Worm (Caenorhabditis elegans) whole organism, L1 larva: Measurements from ENCODE around the gene glb-11.

Experiments
- C04F5.9 ChIP-seq: sonication (generic microtip); optimal IDR thresholded peaks from 2 replicates; lab custom pipeline; 2016; ENCODE audit warnings: missing genetic modification characterization, missing compliant biosample characterization
- C16A3.4 ChIP-seq: fragments of 150-350 bp; optimal IDR thresholded peaks from 2 replicates; lab custom pipeline; 2014; ENCODE audit warnings: missing biosample characterization, missing genetic modification characterization
- C34B4.2 ChIP-seq: sonication (generic microtip); optimal IDR thresholded peaks from 2 replicates; lab custom pipeline; 2017; ENCODE audit warnings: mild to moderate bottlenecking, missing genetic modification characterization, missing compliant biosample characterization
- Y116A8C.19 ChIP-seq: sonication (generic microtip); optimal IDR thresholded peaks from 2 replicates; lab custom pipeline; 2016; ENCODE audit warnings: missing compliant biosample characterization, missing genetic modification characterization, borderline replicate concordance
- aha-1 ChIP-seq: fragments of 150-350 bp; optimal IDR thresholded peaks from 2 replicates; lab custom pipeline; 2014; ENCODE audit warnings: missing biosample characterization, missing genetic modification characterization
- aly-2 ChIP-seq: fragments of 150-350 bp; optimal IDR thresholded peaks from 2 replicates; lab custom pipeline; 2014; ENCODE audit warnings: missing biosample characterization, missing genetic modification characterization
- ama-1 ChIP-seq: fragments of 150-350 bp; optimal IDR thresholded peaks from 2 replicates; lab custom pipeline; 2014
- ceh-8 ChIP-seq: fragments of 200-800 bp; sonication (Bioruptor generic); optimal IDR thresholded peaks from 2 replicates; lab custom pipeline; 2018; ENCODE audit warnings: mild to moderate bottlenecking, missing genetic modification characterization, moderate library complexity, missing compliant biosample characterization
- ceh-88 ChIP-seq: fragments of 200-800 bp; sonication (Bioruptor generic); IDR thresholded peaks from 2 replicates; pipeline ENCODE4 v1.3.6; 2022; ENCODE audit warnings: missing genetic modification characterization, missing compliant biosample characterization
- dsc-1 ChIP-seq: sonication (generic microtip); optimal IDR thresholded peaks from 2 replicates; lab custom pipeline; 2016; ENCODE audit warnings: mild to moderate bottlenecking, missing genetic modification characterization, missing compliant biosample characterization
- efl-1 ChIP-seq, 4 experiments: fragments of 150-350 bp; optimal IDR thresholded peaks in 3 of 4; peaks in 1 of 4; 1 replicate in 1 of 4; 2 replicates in 3 of 4; lab custom pipeline; 2014; ENCODE audit warnings: missing biosample characterization in 2 of 4, missing genetic modification characterization in 2 of 4, missing genetic modification reagents in 2 of 4
- egl-13 ChIP-seq: sonication (generic microtip); optimal IDR thresholded peaks from 2 replicates; lab custom pipeline; 2016; ENCODE audit warnings: missing genotype, missing genetic modification reagents, missing genetic modification characterization, missing compliant biosample characterization
- ets-5 ChIP-seq: fragments of 200-800 bp; sonication (Bioruptor generic); IDR thresholded peaks from 2 replicates; pipeline ENCODE4 v1.3.6; 2022; ENCODE audit warnings: missing genetic modification characterization, missing compliant biosample characterization
- fkh-10 ChIP-seq: sonication (generic microtip); optimal IDR thresholded peaks from 2 replicates; lab custom pipeline; 2017; ENCODE audit warnings: missing biosample characterization, missing genetic modification reagents, missing genetic modification characterization
- fkh-8 ChIP-seq: sonication (generic microtip); optimal IDR thresholded peaks from 2 replicates; lab custom pipeline; 2016; ENCODE audit warnings: mild to moderate bottlenecking, missing genetic modification characterization, missing compliant biosample characterization
- fos-1 ChIP-seq: fragments of 150-350 bp; optimal IDR thresholded peaks from 2 replicates; lab custom pipeline; 2014; ENCODE audit warnings: missing biosample characterization, missing genetic modification characterization
- grh-1 ChIP-seq: fragments of 200-800 bp; sonication (Bioruptor generic); IDR thresholded peaks from 2 replicates; pipeline ENCODE4 v1.3.6; 2022; ENCODE audit warnings: missing genetic modification reagents, missing genetic modification characterization, missing compliant biosample characterization
- hlh-17 ChIP-seq: fragments of 200-800 bp; sonication (Bioruptor generic); optimal IDR thresholded peaks from 2 replicates; lab custom pipeline; 2018; ENCODE audit warnings: missing genetic modification characterization, mild to moderate bottlenecking, missing compliant biosample characterization, moderate library complexity, borderline replicate concordance
- hlh-4 ChIP-seq: sonication (generic microtip); optimal IDR thresholded peaks from 2 replicates; lab custom pipeline; 2016; ENCODE audit warnings: mild to moderate bottlenecking, missing genetic modification characterization, missing compliant biosample characterization
- hpl-2 ChIP-seq: fragments of 150-350 bp; optimal IDR thresholded peaks from 2 replicates; lab custom pipeline; 2014; ENCODE audit warnings: missing biosample characterization, missing genetic modification reagents, missing genetic modification characterization
- irx-1 ChIP-seq: sonication (generic microtip); optimal IDR thresholded peaks from 2 replicates; lab custom pipeline; 2016; ENCODE audit warnings: missing genetic modification characterization, missing compliant biosample characterization
- jun-1 ChIP-seq: fragments of 150-350 bp; optimal IDR thresholded peaks from 2 replicates; lab custom pipeline; 2014; ENCODE audit warnings: missing biosample characterization, missing genetic modification reagents, missing genetic modification characterization
- lin-35 ChIP-seq, 2 experiments: fragments of 150-350 bp; optimal IDR thresholded peaks; 2 replicates each; lab custom pipeline; 2014; ENCODE audit warnings: missing biosample characterization in 2 of 2, missing genetic modification characterization in 2 of 2, missing genetic modification reagents in 2 of 2
- lin-39 ChIP-seq: fragments of 150-350 bp; optimal IDR thresholded peaks from 2 replicates; lab custom pipeline; 2014; ENCODE audit warnings: missing biosample characterization, missing genetic modification reagents, missing genetic modification characterization
- lir-3 ChIP-seq: sonication (generic microtip); optimal IDR thresholded peaks from 2 replicates; lab custom pipeline; 2016; ENCODE audit warnings: mild to moderate bottlenecking, missing genetic modification characterization, moderate library complexity, missing compliant biosample characterization; ENCODE audit not compliant: poor library complexity
- lsy-2 ChIP-seq, 2 experiments: fragments of 150-350 bp; optimal IDR thresholded peaks; 2 replicates each; lab custom pipeline; 2014; ENCODE audit warnings: missing biosample characterization in 2 of 2, missing genetic modification characterization in 2 of 2
- mab-9 ChIP-seq: fragments of 200-800 bp; sonication (Bioruptor generic); IDR thresholded peaks from 2 replicates; pipeline ENCODE4 v1.3.6; 2022; ENCODE audit warnings: missing genetic modification reagents, missing genetic modification characterization, missing compliant biosample characterization
- nhr-11 ChIP-seq: fragments of 150-350 bp; optimal IDR thresholded peaks from 2 replicates; lab custom pipeline; 2014; ENCODE audit warnings: missing biosample characterization, missing genetic modification characterization
- nhr-12 ChIP-seq: sonication (generic microtip); optimal IDR thresholded peaks from 2 replicates; lab custom pipeline; 2017; ENCODE audit warnings: missing biosample characterization, missing genetic modification characterization
- nhr-19 ChIP-seq: fragments of 200-800 bp; sonication (Bioruptor generic); conservative IDR thresholded peaks from 2 replicates; pipeline ENCODE4 v1.3.6; 2022; ENCODE audit warnings: missing genetic modification characterization, missing compliant biosample characterization
- nhr-237 ChIP-seq: fragments of 150-350 bp; optimal IDR thresholded peaks from 2 replicates; lab custom pipeline; 2014; ENCODE audit warnings: missing biosample characterization, missing genetic modification characterization
- nhr-28 ChIP-seq: fragments of 150-350 bp; optimal IDR thresholded peaks from 2 replicates; lab custom pipeline; 2014; ENCODE audit warnings: missing biosample characterization, missing genetic modification characterization
- nhr-47 ChIP-seq: sonication (generic microtip); optimal IDR thresholded peaks from 2 replicates; lab custom pipeline; 2016; ENCODE audit warnings: mild to moderate bottlenecking, missing genetic modification characterization, moderate library complexity, missing compliant biosample characterization
- nhr-71 ChIP-seq: sonication (generic microtip); optimal IDR thresholded peaks from 2 replicates; lab custom pipeline; 2016; ENCODE audit warnings: mild to moderate bottlenecking, missing genetic modification characterization, moderate library complexity, missing compliant biosample characterization
- nhr-77 ChIP-seq: fragments of 150-350 bp; optimal IDR thresholded peaks from 2 replicates; lab custom pipeline; 2014; ENCODE audit warnings: missing biosample characterization, missing genetic modification characterization
- nhr-85 ChIP-seq: sonication (generic microtip); peaks from one replicate; lab custom pipeline; 2016; ENCODE audit warnings: missing genetic modification characterization, inconsistent platforms, missing compliant biosample characterization
- nhr-90 ChIP-seq: sonication (generic microtip); optimal IDR thresholded peaks from 2 replicates; lab custom pipeline; 2016; ENCODE audit warnings: mild to moderate bottlenecking, missing genetic modification characterization, missing compliant biosample characterization; ENCODE audit not compliant: poor library complexity
- pax-3 ChIP-seq: fragments of 200-800 bp; sonication (Bioruptor generic); optimal IDR thresholded peaks from 2 replicates; lab custom pipeline; 2018; ENCODE audit warnings: mild to moderate bottlenecking, missing genetic modification characterization, moderate library complexity, missing compliant biosample characterization
- pqm-1 ChIP-seq: sonication (generic microtip); optimal IDR thresholded peaks from 3 replicates; lab custom pipeline; 2017; ENCODE audit warnings: missing biosample characterization, missing genetic modification characterization
- rnt-1 ChIP-seq: sonication (generic microtip); optimal IDR thresholded peaks from 2 replicates; lab custom pipeline; 2016; ENCODE audit warnings: mild to moderate bottlenecking, missing genetic modification characterization, moderate library complexity, missing compliant biosample characterization
- skn-1 ChIP-seq: fragments of 150-350 bp; optimal IDR thresholded peaks from 2 replicates; lab custom pipeline; 2014; ENCODE audit warnings: missing biosample characterization, missing genetic modification characterization
- sup-37 ChIP-seq: fragments of 200-800 bp; sonication (Bioruptor generic); optimal IDR thresholded peaks from 2 replicates; lab custom pipeline; 2018; ENCODE audit warnings: mild to moderate bottlenecking, missing genetic modification characterization, missing compliant biosample characterization
- tbx-2 ChIP-seq: sonication (generic microtip); optimal IDR thresholded peaks from 2 replicates; lab custom pipeline; 2016; ENCODE audit warnings: missing genetic modification characterization, missing compliant biosample characterization
- tlp-1 ChIP-seq: fragments of 150-350 bp; optimal IDR thresholded peaks from 2 replicates; lab custom pipeline; 2014; ENCODE audit warnings: missing biosample characterization, missing genetic modification characterization
- unc-30 ChIP-seq: sonication (generic microtip); optimal IDR thresholded peaks from 2 replicates; lab custom pipeline; 2017; ENCODE audit warnings: missing biosample characterization, missing genetic modification characterization
- unc-86 ChIP-seq: sonication (generic microtip); optimal IDR thresholded peaks from 2 replicates; lab custom pipeline; 2016; ENCODE audit warnings: missing genetic modification characterization, missing compliant biosample characterization
- unc-98 ChIP-seq: fragments of 200-800 bp; sonication (Bioruptor generic); IDR thresholded peaks from 2 replicates; pipeline ENCODE4 v1.3.6; 2022; ENCODE audit warnings: missing genetic modification characterization, missing compliant biosample characterization
- vab-15 ChIP-seq: sonication (generic microtip); optimal IDR thresholded peaks from 2 replicates; lab custom pipeline; 2017; ENCODE audit warnings: missing genotype, mild to moderate bottlenecking, missing genetic modification characterization, missing compliant biosample characterization
- zip-4 ChIP-seq: fragments of 200-800 bp; sonication (Bioruptor generic); optimal IDR thresholded peaks from 2 replicates; lab custom pipeline; 2018; ENCODE audit warnings: mild to moderate bottlenecking, missing genetic modification characterization, moderate library complexity, missing compliant biosample characterization
- ztf-11 ChIP-seq, 2 experiments: sonication (generic microtip); optimal IDR thresholded peaks; 2 replicates each; lab custom pipeline; 2016 to 2017; ENCODE audit warnings: missing genetic modification characterization in 2 of 2, missing biosample characterization in 1 of 2, missing compliant biosample characterization in 1 of 2

Gene glb-11

ce11 chrIII:3954220-3954619 lies 37.8 kb downstream of the glb-11 start (continued):
- no peak for TF ChIP-seq aha-1 (tag; lab: Kevin White, UChicago)
- TF ChIP-seq efl-1 (optimal IDR thresholded peaks at IDR 0.05; lab: Kevin White, UChicago): peak in 1 of 2 experiments; percentile 30
- TF ChIP-seq efl-1 (GFP tag; optimal IDR thresholded peaks at IDR 0.05 in 1 of 2; lab: Kevin White, UChicago): peak in 1 of 2 experiments; percentile 90
- TF ChIP-seq nhr-11: no peak
- no peak for TF ChIP-seq jun-1
- TF ChIP-seq fos-1: no peak
- no peak for TF ChIP-seq aly-2
- TF ChIP-seq ets-5 (GFP tag; lab: Robert Waterston, UW): no peak
- TF ChIP-seq lin-35 (GFP tag; optimal IDR thresholded peaks at IDR 0.05; lab: Kevin White, UChicago): peak; percentile 20 to 70
- peak; percentile 42 for TF ChIP-seq C16A3.4 (tag; lab: Kevin White, UChicago)
- no peak for TF ChIP-seq pqm-1 (tag; lab: Kevin White, UChicago)
- no peak for TF ChIP-seq C04F5.9 (tag; lab: Kevin White, UChicago)
- TF ChIP-seq fkh-8 (tag; lab: Kevin White, UChicago): peak; percentile 67
- TF ChIP-seq nhr-19 (GFP tag; lab: Robert Waterston, UW): peak; percentile 49; the same call in 1 of the 2 replicates
- no peak for TF ChIP-seq grh-1
- TF ChIP-seq, all 84 proteins: peak for 32

ce11 chrIII:3953235-3953634 lies 38.8 kb downstream of the glb-11 start:
- TF ChIP-seq zip-4 (GFP tag; lab: Kevin White, UChicago) (no peak), rnt-1 (tag; lab: Kevin White, UChicago) (peak; percentile 50), skn-1 (tag; lab: Kevin White, UChicago) (no peak), egl-13 (no peak), nhr-47 (peak; percentile 49), unc-30 (tag; lab: Kevin White, UChicago) (no peak), nhr-12 (tag; lab: Kevin White, UChicago) (no peak), sup-37 (peak; percentile 29), pax-3 (tag; lab: Kevin White, UChicago) (peak; percentile 12), lsy-2 (tag; optimal IDR thresholded peaks at IDR 0.05; lab: Kevin White, UChicago) (peak; percentile 34 to 62), ceh-88 (GFP tag; lab: Robert Waterston, UW) (no peak), vab-15 (peak; percentile 36), lin-39 (tag; lab: Kevin White, UChicago) (no peak), Y116A8C.19 (tag; lab: Kevin White, UChicago) (no peak), irx-1 (tag; lab: Kevin White, UChicago) (peak; percentile 4), ceh-8 (GFP tag; lab: Kevin White, UChicago) (no peak), C16A3.4 (tag; lab: Kevin White, UChicago) (peak; percentile 57), nhr-90 (tag; lab: Kevin White, UChicago) (peak; percentile 21), lir-3 (tag; lab: Kevin White, UChicago) (peak; percentile 40), nhr-28 (no peak), nhr-85 (tag; lab: Kevin White, UChicago) (peak; percentile 94), ama-1 (lab: Kevin White, UChicago) (peak; percentile 60), unc-86 (peak; percentile 8), nhr-71 (tag; lab: Kevin White, UChicago) (peak; percentile 79), nhr-19 (GFP tag; lab: Robert Waterston, UW) (peak; percentile 40), fkh-10 (GFP tag; lab: Kevin White, UChicago) (peak; percentile 4), pqm-1 (tag; lab: Kevin White, UChicago) (no peak), nhr-77 (tag; lab: Kevin White, UChicago) (no peak), hlh-17 (GFP tag; lab: Kevin White, UChicago) (no peak), tlp-1 (tag; lab: Kevin White, UChicago) (no peak), tbx-2 (peak; percentile 39), efl-1 (optimal IDR thresholded peaks at IDR 0.05; lab: Kevin White, UChicago) (peak; percentile 40 to 69), efl-1 (GFP tag; optimal IDR thresholded peaks at IDR 0.05 in 1 of 2; lab: Kevin White, UChicago) (peak in 1 of 2 experiments; percentile 94), C34B4.2 (no peak), ztf-11 (tag; optimal IDR thresholded peaks at IDR 0.05; lab: Kevin White, UChicago) (peak in 1 of 2 experiments; percentile 54), unc-98 (GFP tag; lab: Robert Waterston, UW) (no peak), hpl-2 (GFP tag; lab: Kevin White, UChicago) (no peak), fkh-8 (tag; lab: Kevin White, UChicago) (peak; percentile 67), nhr-237 (tag; lab: Kevin White, UChicago) (no peak), fos-1 (no peak), dsc-1 (tag; lab: Kevin White, UChicago) (peak; percentile 38), hlh-4 (tag; lab: Kevin White, UChicago) (no peak), aly-2 (no peak), mab-9 (0 out of 2 replicates have a peak, but pooled peaks have one; percentile 45)
